Fruit fly (Drosophila melanogaster): ENCODE data around the gene CG17450.
A peak's percentile ranks its signal among the peaks of the same experiment; 100 is the strongest.

CG17450 gene

dm6 chrX:21589937-21590336 lies 18.8 kb downstream of the CG17450 start:
- TF ChIP-seq CG8478 (optimal IDR thresholded peaks at IDR 0.05) (no peak), CTCF (optimal IDR thresholded peaks at IDR 0.05) (no peak)

dm6 chrX:21588000-21588399 lies 20.7 kb downstream of the CG17450 start:
- TF ChIP-seq CTCF (optimal IDR thresholded peaks at IDR 0.05) = no peak
- TF ChIP-seq CG8478 (optimal IDR thresholded peaks at IDR 0.05) = no peak

dm6 chrX:21567793-21568192 lies 40.9 kb downstream of the CG17450 start:
- TF ChIP-seq CTCF (optimal IDR thresholded peaks at IDR 0.05) (no peak), CG8478 (optimal IDR thresholded peaks at IDR 0.05) (no peak)

- TF ChIP-seq CTCF (optimal IDR thresholded peaks at IDR 0.05) (peak; percentile 81 to 86), CG8478 (optimal IDR thresholded peaks at IDR 0.05) (no peak)
Observed at dm6 chrX:21565539-21565938, 43.2 kb downstream of the CG17450 start.

- TF ChIP-seq CG8478 (optimal IDR thresholded peaks at IDR 0.05) (no peak), CTCF (optimal IDR thresholded peaks at IDR 0.05) (peak; percentile 57 to 61)
Observed at dm6 chrX:21562844-21563243, 45.9 kb downstream of the CG17450 start.

Measured in S2 (cell line).